Worm (Caenorhabditis elegans) whole organism, L4 larva: Measurements from ENCODE around the gene zim-1.

Experiments
- F26F4.8 ChIP-seq: fragments of 200-800 bp; sonication (Bioruptor generic); conservative IDR thresholded peaks from 2 replicates; pipeline ENCODE4 v1.3.6; 2022; ENCODE audit warnings: missing genetic modification characterization, missing compliant biosample characterization
- T20F7.1 ChIP-seq: fragments of 200-800 bp; sonication (Bioruptor generic); optimal IDR thresholded peaks from 2 replicates; lab custom pipeline; 2018; ENCODE audit warnings: mild to moderate bottlenecking, missing genetic modification characterization, missing compliant biosample characterization
- Y48G9A.11 ChIP-seq: fragments of 200-800 bp; sonication (Bioruptor generic); IDR thresholded peaks from 2 replicates; pipeline ENCODE4 v1.3.6; 2022; ENCODE audit warnings: missing genetic modification reagents, missing genetic modification characterization, missing compliant biosample characterization
- ZK337.2 ChIP-seq: fragments of 200-800 bp; sonication (Bioruptor generic); IDR thresholded peaks from 2 replicates; pipeline ENCODE4 v1.3.6; 2022; ENCODE audit warnings: missing genetic modification reagents, missing genetic modification characterization, missing compliant biosample characterization
- ZK546.5 ChIP-seq, 2 experiments: sonication (generic microtip); optimal IDR thresholded peaks; 2 replicates each; lab custom pipeline; 2017; ENCODE audit warnings: missing biosample characterization in 2 of 2, missing genetic modification characterization in 2 of 2
- aha-1 ChIP-seq: fragments of 150-350 bp; peaks from one replicate; lab custom pipeline; 2014; ENCODE audit warnings: missing biosample characterization, missing genetic modification characterization
- arid-1 ChIP-seq: fragments of 200-800 bp; sonication (Bioruptor generic); conservative IDR thresholded peaks from 2 replicates; pipeline ENCODE4 v1.3.6; 2022; ENCODE audit warnings: missing genetic modification reagents, missing genetic modification characterization, missing compliant biosample characterization
- ceh-20 ChIP-seq: fragments of 200-800 bp; sonication (Bioruptor generic); IDR thresholded peaks from 2 replicates; pipeline ENCODE4 v1.3.6; 2022; ENCODE audit warnings: missing genetic modification reagents, missing genetic modification characterization, missing compliant biosample characterization
- ceh-28 ChIP-seq: fragments of 150-350 bp; optimal IDR thresholded peaks from 2 replicates; lab custom pipeline; 2014; ENCODE audit warnings: missing biosample characterization, missing genetic modification reagents, missing genetic modification characterization
- cey-2 ChIP-seq: sonication (generic microtip); optimal IDR thresholded peaks from 3 replicates; lab custom pipeline; 2017; ENCODE audit warnings: missing genetic modification characterization, mild to moderate bottlenecking, missing compliant biosample characterization, antibody characterized with exemption, borderline replicate concordance; ENCODE audit not compliant: insufficient read depth
- ctbp-1 ChIP-seq: fragments of 200-800 bp; sonication (Bioruptor generic); IDR thresholded peaks from 2 replicates; pipeline ENCODE4 v1.3.6; 2022; ENCODE audit warnings: missing genetic modification reagents, missing genetic modification characterization, missing compliant biosample characterization
- daf-12 ChIP-seq: fragments of 150-350 bp; optimal IDR thresholded peaks from 2 replicates; lab custom pipeline; 2014; ENCODE audit warnings: missing biosample characterization, missing genetic modification reagents, missing genetic modification characterization
- dmd-6 ChIP-seq: fragments of 200-800 bp; sonication (Bioruptor generic); IDR thresholded peaks from 2 replicates; pipeline ENCODE4 v1.3.6; 2022; ENCODE audit warnings: missing genetic modification reagents, missing genetic modification characterization, missing compliant biosample characterization
- dmd-8 ChIP-seq: fragments of 200-800 bp; sonication (Bioruptor generic); IDR thresholded peaks from 2 replicates; pipeline ENCODE4 v1.3.6; 2022; ENCODE audit warnings: missing genetic modification characterization, missing compliant biosample characterization
- dpl-1 ChIP-seq: fragments of 150-350 bp; optimal IDR thresholded peaks from 2 replicates; lab custom pipeline; 2014; ENCODE audit warnings: missing biosample characterization, missing genetic modification reagents, missing genetic modification characterization
- egl-43 ChIP-seq: fragments of 200-800 bp; sonication (Bioruptor generic); IDR thresholded peaks from 2 replicates; pipeline ENCODE4 v1.3.6; 2022; ENCODE audit warnings: missing genetic modification reagents, missing genetic modification characterization, missing compliant biosample characterization
- hlh-11 ChIP-seq: fragments of 200-800 bp; sonication (Bioruptor generic); optimal IDR thresholded peaks from 2 replicates; lab custom pipeline; 2018; ENCODE audit warnings: mild to moderate bottlenecking, missing genetic modification characterization, missing compliant biosample characterization
- jun-1 ChIP-seq: fragments of 150-350 bp; optimal IDR thresholded peaks from 2 replicates; lab custom pipeline; 2014; ENCODE audit warnings: missing biosample characterization, missing genetic modification reagents, missing genetic modification characterization
- lin-38 ChIP-seq: fragments of 200-800 bp; sonication (Bioruptor generic); IDR thresholded peaks from 2 replicates; pipeline ENCODE4 v1.3.6; 2022; ENCODE audit warnings: missing genetic modification reagents, missing genetic modification characterization, missing compliant biosample characterization
- lir-3 ChIP-seq: sonication (generic microtip); optimal IDR thresholded peaks from 2 replicates; lab custom pipeline; 2016; ENCODE audit warnings: mild to moderate bottlenecking, missing genetic modification characterization, missing compliant biosample characterization
- lsy-2 ChIP-seq, 2 experiments: fragments of 150-350 bp in 1 of 2; sonication (generic microtip) in 1 of 2; optimal IDR thresholded peaks; 2 replicates each; lab custom pipeline; 2014 to 2017; ENCODE audit warnings: missing biosample characterization in 2 of 2, missing genetic modification characterization in 2 of 2
- madf-9 ChIP-seq: fragments of 200-800 bp; sonication (Bioruptor generic); conservative IDR thresholded peaks from 2 replicates; pipeline ENCODE4 v1.3.6; 2022; ENCODE audit warnings: missing genetic modification reagents, missing genetic modification characterization, missing compliant biosample characterization
- mdt-29 ChIP-seq: fragments of 200-800 bp; sonication (Bioruptor generic); IDR thresholded peaks from 2 replicates; pipeline ENCODE4 v1.3.6; 2022; ENCODE audit warnings: missing genetic modification reagents, missing genetic modification characterization, missing compliant biosample characterization
- mep-1 ChIP-seq: fragments of 150-350 bp; sonication (generic microtip); optimal IDR thresholded peaks from 3 replicates; lab custom pipeline; 2014; ENCODE audit warnings: missing biosample characterization, missing genetic modification characterization
- nhr-10 ChIP-seq: fragments of 150-350 bp; optimal IDR thresholded peaks from 2 replicates; lab custom pipeline; 2014; ENCODE audit warnings: missing biosample characterization, missing genetic modification characterization
- nhr-25 ChIP-seq: sonication (generic microtip); optimal IDR thresholded peaks from 2 replicates; lab custom pipeline; 2017; ENCODE audit warnings: missing genetic modification characterization, mild to moderate bottlenecking, missing compliant biosample characterization, antibody characterized with exemption, moderate library complexity, borderline replicate concordance; ENCODE audit not compliant: insufficient read depth
- nhr-28 ChIP-seq: fragments of 150-350 bp; optimal IDR thresholded peaks from 2 replicates; lab custom pipeline; 2014; ENCODE audit warnings: missing biosample characterization, missing genetic modification characterization
- nhr-41 ChIP-seq: fragments of 200-800 bp; sonication (Bioruptor generic); IDR thresholded peaks from 2 replicates; pipeline ENCODE4 v1.3.6; 2022; ENCODE audit warnings: missing genetic modification reagents, missing genetic modification characterization, missing compliant biosample characterization
- nhr-42 ChIP-seq: fragments of 200-800 bp; sonication (Bioruptor generic); IDR thresholded peaks from 2 replicates; pipeline ENCODE4 v1.3.6; 2022; ENCODE audit warnings: missing genetic modification characterization, missing compliant biosample characterization
- nhr-77 ChIP-seq: fragments of 150-350 bp; optimal IDR thresholded peaks from 2 replicates; lab custom pipeline; 2014; ENCODE audit warnings: missing biosample characterization, missing genetic modification characterization
- php-3 ChIP-seq: fragments of 200-800 bp; sonication (Bioruptor generic); IDR thresholded peaks from 2 replicates; pipeline ENCODE4 v1.3.6; 2022; ENCODE audit warnings: missing genetic modification reagents, missing genetic modification characterization, missing compliant biosample characterization
- pqm-1 ChIP-seq: sonication (generic microtip); optimal IDR thresholded peaks from 2 replicates; lab custom pipeline; 2017; ENCODE audit warnings: missing biosample characterization, missing genetic modification characterization
- saeg-2 ChIP-seq: fragments of 200-800 bp; sonication (Bioruptor generic); IDR thresholded peaks from 2 replicates; pipeline ENCODE4 v1.3.6; 2022; ENCODE audit warnings: missing genetic modification reagents, missing genetic modification characterization, missing compliant biosample characterization
- skn-1 ChIP-seq: fragments of 150-350 bp; optimal IDR thresholded peaks from 2 replicates; lab custom pipeline; 2014; ENCODE audit warnings: missing biosample characterization, missing genetic modification characterization
- snpc-1.2 ChIP-seq: fragments of 200-800 bp; sonication (Bioruptor generic); IDR thresholded peaks from 2 replicates; pipeline ENCODE4 v1.3.6; 2022; ENCODE audit warnings: missing genetic modification reagents, missing genetic modification characterization, missing compliant biosample characterization
- spr-1 ChIP-seq: sonication (generic microtip); optimal IDR thresholded peaks from 2 replicates; lab custom pipeline; 2016; ENCODE audit warnings: mild to moderate bottlenecking, missing genetic modification characterization, missing compliant biosample characterization
- spr-3 ChIP-seq: fragments of 200-800 bp; sonication (Bioruptor generic); optimal IDR thresholded peaks from 2 replicates; lab custom pipeline; 2018; ENCODE audit warnings: mild to moderate bottlenecking, missing genetic modification characterization, missing compliant biosample characterization
- tra-1 ChIP-seq: fragments of 200-800 bp; sonication (Bioruptor generic); IDR thresholded peaks from 2 replicates; pipeline ENCODE4 v1.3.6; 2022; ENCODE audit warnings: missing genetic modification reagents, missing genetic modification characterization, missing compliant biosample characterization
- unc-62 ChIP-seq, 3 experiments: fragments of 150-350 bp in 1 of 3; sonication (generic microtip); optimal IDR thresholded peaks in 2 of 3; peaks in 1 of 3; 1 replicate in 1 of 3; 2 replicates in 2 of 3; lab custom pipeline; 2014 to 2017; ENCODE audit warnings: missing biosample characterization in 3 of 3, missing genetic modification characterization in 3 of 3, missing genetic modification reagents in 3 of 3, missing genotype in 1 of 3
- zfp-2 ChIP-seq: sonication (generic microtip); optimal IDR thresholded peaks from 2 replicates; lab custom pipeline; 2016; ENCODE audit warnings: mild to moderate bottlenecking, missing genetic modification characterization, missing compliant biosample characterization
- ztf-7 ChIP-seq: fragments of 150-350 bp; optimal IDR thresholded peaks from 2 replicates; lab custom pipeline; 2014; ENCODE audit warnings: missing biosample characterization, missing genetic modification characterization

zim-1 gene

DNA sequence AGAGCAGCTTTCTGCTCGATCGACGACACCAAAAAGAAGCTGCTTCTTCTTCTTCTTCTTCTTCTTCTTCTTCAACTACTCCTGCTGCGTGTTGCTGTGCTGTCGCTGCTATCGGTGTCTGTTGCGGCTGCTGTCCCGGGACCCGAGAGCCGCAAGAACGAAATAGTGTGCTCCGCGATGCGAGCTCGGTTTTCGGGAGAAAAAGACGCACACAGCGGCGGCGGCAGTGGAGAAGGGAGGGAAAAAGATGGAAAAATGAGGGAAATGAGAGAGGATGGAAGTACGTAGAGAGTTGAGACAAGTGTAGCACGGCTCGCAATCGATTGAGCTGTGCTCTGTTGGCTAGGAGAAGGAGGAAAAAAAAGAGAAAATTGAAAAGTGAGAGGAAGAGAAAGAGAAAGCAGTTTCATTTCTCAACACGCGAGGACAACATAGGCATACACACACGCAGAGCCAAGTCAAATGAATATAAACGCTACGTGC is 43.1 kb upstream of the zim-1 start (continued):
- TF ChIP-seq madf-9 (GFP tag; lab: Robert Waterston, UW) (0 out of 2 replicates have a peak, but pooled peaks have one; percentile 40), dpl-1 (no peak), nhr-77 (tag; lab: Kevin White, UChicago) (peak; percentile 35), mdt-29 (GFP tag; lab: Robert Waterston, UW) (no peak), spr-3 (GFP tag; lab: Kevin White, UChicago) (no peak), ceh-20 (GFP tag; lab: Robert Waterston, UW) (no peak), daf-12 (no peak), php-3 (no peak), nhr-42 (no peak), snpc-1.2 (GFP tag; lab: Robert Waterston, UW) (0 out of 2 replicates have a peak, but pooled peaks have one; percentile 28), T20F7.1 (GFP tag; lab: Kevin White, UChicago) (no peak), Y48G9A.11 (GFP tag; lab: Robert Waterston, UW) (no peak), ceh-28 (tag; lab: Kevin White, UChicago) (peak; percentile 70), ZK546.5 (tag; optimal IDR thresholded peaks at IDR 0.05; lab: Kevin White, UChicago) (no peak), dmd-8 (no peak), skn-1 (tag; lab: Kevin White, UChicago) (no peak), ZK337.2 (GFP tag; lab: Robert Waterston, UW) (no peak), F26F4.8 (GFP tag; lab: Robert Waterston, UW) (no peak), lsy-2 (tag; optimal IDR thresholded peaks at IDR 0.05; lab: Kevin White, UChicago) (peak; percentile 17 to 37)

DNA sequence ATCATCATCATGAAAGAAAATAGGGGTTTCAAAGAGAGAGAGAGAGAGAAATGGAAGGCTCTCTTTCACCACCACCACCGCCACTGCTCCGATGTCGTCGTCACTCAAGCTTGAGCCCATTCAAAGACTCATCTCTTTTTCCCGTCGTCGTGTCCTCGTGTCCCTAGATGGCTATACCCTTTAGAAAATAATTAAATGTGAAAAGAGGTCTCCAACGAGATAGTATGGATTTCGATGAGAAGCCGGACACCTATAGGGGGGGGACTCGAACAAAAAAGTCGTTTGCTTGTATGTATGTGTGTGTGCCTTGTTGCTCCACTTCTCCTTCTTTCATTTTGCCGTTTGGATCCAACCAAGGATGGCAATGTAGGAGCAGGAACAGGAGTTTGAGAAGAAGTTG is 41.9 kb upstream of the zim-1 start:
- peak; percentile 19 for TF ChIP-seq aha-1 (tag; lab: Kevin White, UChicago)
- TF ChIP-seq madf-9 (GFP tag; lab: Robert Waterston, UW) = no peak
- no peak for TF ChIP-seq tra-1 (GFP tag; lab: Robert Waterston, UW)
- no peak for TF ChIP-seq F26F4.8 (GFP tag; lab: Robert Waterston, UW)
- no peak for TF ChIP-seq spr-1 (tag; lab: Kevin White, UChicago)
- TF ChIP-seq daf-12 = no peak
- TF ChIP-seq unc-62 (GFP tag; optimal IDR thresholded peaks at IDR 0.05 in 1 of 2; lab: Kevin White, UChicago) = peak in 1 of 2 experiments; percentile 54
- TF ChIP-seq unc-62 (tag; optimal IDR thresholded peaks at IDR 0.05; lab: Kevin White, UChicago) = no peak
- no peak for TF ChIP-seq zfp-2 (tag; lab: Kevin White, UChicago)
- peak; percentile 23 for TF ChIP-seq mep-1 (tag; lab: Kevin White, UChicago)
- peak in 1 of 2 experiments; percentile 29 for TF ChIP-seq lsy-2 (tag; optimal IDR thresholded peaks at IDR 0.05; lab: Kevin White, UChicago)
- peak; percentile 19; the same call in 1 of the 2 replicates for TF ChIP-seq ctbp-1 (GFP tag; lab: Robert Waterston, UW)

DNA sequence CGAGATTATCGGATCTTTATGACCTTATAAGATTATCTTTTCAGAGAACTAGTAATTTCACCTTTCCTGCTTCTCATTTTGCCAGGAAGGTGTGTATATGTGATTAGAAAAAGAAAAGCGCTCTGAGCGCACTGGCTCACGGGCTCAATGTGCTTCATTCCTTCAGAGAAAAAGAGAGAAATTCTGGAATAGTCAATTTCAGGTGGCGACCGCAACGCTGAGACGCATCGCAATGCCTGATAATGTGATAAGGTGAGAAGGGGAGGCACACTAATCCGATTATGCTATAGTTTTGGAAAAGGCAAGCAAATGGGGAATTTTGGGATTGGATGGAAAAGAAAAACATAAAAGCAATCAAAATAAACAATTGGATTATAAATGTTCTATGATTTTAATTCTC is 40.9 kb upstream of the zim-1 start:
- no peak for TF ChIP-seq nhr-41 (GFP tag; lab: Robert Waterston, UW)
- TF ChIP-seq ztf-7 (tag; lab: Kevin White, UChicago) = no peak
- TF ChIP-seq arid-1 = no peak
- no peak for TF ChIP-seq nhr-25
- TF ChIP-seq saeg-2 (GFP tag; lab: Robert Waterston, UW) = no peak
- peak; percentile 8 for TF ChIP-seq pqm-1
- TF ChIP-seq hlh-11 = peak; percentile 48
- TF ChIP-seq lir-3 (tag; lab: Kevin White, UChicago) = no peak
- peak; percentile 87 for TF ChIP-seq aha-1 (tag; lab: Kevin White, UChicago)
- TF ChIP-seq cey-2 (tag; lab: Kevin White, UChicago) = no peak
- TF ChIP-seq dmd-6 (GFP tag; lab: Robert Waterston, UW) = peak; percentile 21
- 0 out of 2 replicates have a peak, but pooled peaks have one; percentile 40 for TF ChIP-seq egl-43 (GFP tag; lab: Robert Waterston, UW)
- TF ChIP-seq nhr-10 (tag; lab: Kevin White, UChicago) = no peak
- no peak for TF ChIP-seq jun-1 (tag; lab: Kevin White, UChicago)
- no peak for TF ChIP-seq lin-38 (GFP tag; lab: Robert Waterston, UW)
- peak; percentile 31 for TF ChIP-seq nhr-28
